Worm (Caenorhabditis elegans): ENCODE results near the gene Y53C12A.3.
A peak's percentile ranks its signal among the peaks of the same experiment; 100 is the strongest.

Gene Y53C12A.3

ce11 chrII:9716417-9717039 lies 10.5 kb upstream of the Y53C12A.3 start, which contains the start of gene wee-1.3 (continued):
- TF ChIP-seq dve-1 (tag; optimal IDR thresholded peaks at IDR 0.05) (peak; percentile 22), syd-9 (tag; optimal IDR thresholded peaks at IDR 0.05) (no peak), hlh-6 (tag; optimal IDR thresholded peaks at IDR 0.05) (no peak), sox-2 (GFP tag; IDR thresholded peaks at IDR 0.05) (0 out of 2 replicates have a peak, but pooled peaks have one; percentile 15), mec-3 (tag; optimal IDR thresholded peaks at IDR 0.05; ENCODE audit: borderline replicate concordance) (no peak), zip-5 (tag; optimal IDR thresholded peaks at IDR 0.05) (no peak), pha-4 (tag; optimal IDR thresholded peaks at IDR 0.05) (no peak), ref-2 (tag; optimal IDR thresholded peaks at IDR 0.05) (peak; percentile 53), ceh-2 (tag; optimal IDR thresholded peaks at IDR 0.05) (peak; percentile 10), elt-2 (tag; optimal IDR thresholded peaks at IDR 0.05) (peak; percentile 37), fkh-6 (tag; optimal IDR thresholded peaks at IDR 0.05) (no peak), ceh-24 (tag; optimal IDR thresholded peaks at IDR 0.05) (no peak), pat-9 (tag; optimal IDR thresholded peaks at IDR 0.05) (no peak), hlh-15 (tag; optimal IDR thresholded peaks at IDR 0.05) (no peak), lim-6 (tag; optimal IDR thresholded peaks at IDR 0.05) (no peak), pha-2 (tag; optimal IDR thresholded peaks at IDR 0.05) (no peak)

ce11 chrII:9713083-9713482 lies 7.0 kb upstream of the Y53C12A.3 start:
- TF ChIP-seq unc-86 (tag; optimal IDR thresholded peaks at IDR 0.05) (no peak), nfya-1 (tag; optimal IDR thresholded peaks at IDR 0.05) (no peak)

- TF ChIP-seq ceh-14 (tag; optimal IDR thresholded peaks at IDR 0.05), result no peak
- TF ChIP-seq madf-2 (tag; optimal IDR thresholded peaks at IDR 0.05), result no peak
- TF ChIP-seq ceh-2 (tag; optimal IDR thresholded peaks at IDR 0.05), result no peak
- no peak for TF ChIP-seq ref-2 (tag; optimal IDR thresholded peaks at IDR 0.05)
- no peak for TF ChIP-seq tbx-2 (tag; optimal IDR thresholded peaks at IDR 0.05)
- no peak for TF ChIP-seq elt-4 (tag; optimal IDR thresholded peaks at IDR 0.05)
- TF ChIP-seq lim-6 (tag; optimal IDR thresholded peaks at IDR 0.05), result no peak
- no peak for TF ChIP-seq pros-1 (tag; optimal IDR thresholded peaks at IDR 0.05)
- TF ChIP-seq odd-2 (tag; optimal IDR thresholded peaks at IDR 0.05), result no peak
- no peak for TF ChIP-seq pat-9 (tag; optimal IDR thresholded peaks at IDR 0.05)
- TF ChIP-seq unc-55 (GFP tag; optimal IDR thresholded peaks at IDR 0.05), result no peak
- no peak for TF ChIP-seq fax-1 (tag; optimal IDR thresholded peaks at IDR 0.05)
- no peak for TF ChIP-seq pha-2 (tag; optimal IDR thresholded peaks at IDR 0.05)
- TF ChIP-seq gmeb-2 (tag; optimal IDR thresholded peaks at IDR 0.05), result no peak
- no peak for TF ChIP-seq che-1 (tag; optimal IDR thresholded peaks at IDR 0.05)
- no peak for TF ChIP-seq C08G9.2 (tag; optimal IDR thresholded peaks at IDR 0.05)
- TF ChIP-seq sdc-2 (tag; optimal IDR thresholded peaks at IDR 0.05), result no peak
- no peak for TF ChIP-seq F13H6.1 (tag; optimal IDR thresholded peaks at IDR 0.05)
Measured at ce11 chrII:9708835-9709299, 2.8 kb upstream of the Y53C12A.3 start, which contains the start of gene glt-5. glt-5 (minus strand) TSS chrII:9708885.

ce11 chrII:9704746-9705145 lies 1.3 kb downstream of the Y53C12A.3 start, which contains the start of gene Y53C12A.10:
Y53C12A.10 (minus strand) TSS chrII:9704846.
- TF ChIP-seq lin-11 (tag; optimal IDR thresholded peaks at IDR 0.05) (no peak), C08G9.2 (tag; optimal IDR thresholded peaks at IDR 0.05) (no peak), eyg-1 (tag; optimal IDR thresholded peaks at IDR 0.05) (no peak), mec-3 (tag; optimal IDR thresholded peaks at IDR 0.05; ENCODE audit: borderline replicate concordance) (no peak), ref-2 (tag; optimal IDR thresholded peaks at IDR 0.05) (no peak), dve-1 (tag; optimal IDR thresholded peaks at IDR 0.05) (no peak), pros-1 (tag; optimal IDR thresholded peaks at IDR 0.05) (no peak), ceh-18 (tag; optimal IDR thresholded peaks at IDR 0.05) (no peak), dmd-4 (tag; optimal IDR thresholded peaks at IDR 0.05; ENCODE audit: borderline replicate concordance) (no peak), nfya-1 (tag; optimal IDR thresholded peaks at IDR 0.05) (no peak), ceh-30 (tag; optimal IDR thresholded peaks at IDR 0.05) (no peak), lim-6 (tag; optimal IDR thresholded peaks at IDR 0.05) (no peak), unc-55 (GFP tag; optimal IDR thresholded peaks at IDR 0.05) (no peak), tbx-2 (tag; optimal IDR thresholded peaks at IDR 0.05) (no peak), ceh-31 (tag; optimal IDR thresholded peaks at IDR 0.05) (no peak), F13H6.1 (tag; optimal IDR thresholded peaks at IDR 0.05) (no peak), Y22D7AL.16 (tag; optimal IDR thresholded peaks at IDR 0.05) (no peak), unc-3 (GFP tag; conservative IDR thresholded peaks at IDR 0.05) (no peak), unc-3 (tag; optimal IDR thresholded peaks at IDR 0.05) (no peak)

All from whole organism, late embryonic.